Worm (Caenorhabditis elegans) whole organism, mixed stage, embryonic: ENCODE measurements around the gene B0035.3.

ENCODE experiments used
- blmp-1 ChIP-seq: fragments of 150-350 bp; optimal IDR thresholded peaks from 2 replicates; lab custom pipeline; 2014; ENCODE audit warnings: missing biosample characterization, missing genetic modification characterization
- elt-3 ChIP-seq: fragments of 150-350 bp; optimal IDR thresholded peaks from 2 replicates; lab custom pipeline; 2014; ENCODE audit warnings: missing biosample characterization, missing genetic modification characterization
- hlh-1 ChIP-seq: fragments of 150-350 bp; optimal IDR thresholded peaks from 2 replicates; lab custom pipeline; 2014; ENCODE audit warnings: missing biosample characterization, missing genetic modification reagents, missing genetic modification characterization
- nhr-12 ChIP-seq: fragments of 150-350 bp; optimal IDR thresholded peaks from 2 replicates; lab custom pipeline; 2014; ENCODE audit warnings: missing biosample characterization, missing genetic modification characterization
- nhr-237 ChIP-seq: fragments of 150-350 bp; optimal IDR thresholded peaks from 2 replicates; lab custom pipeline; 2014; ENCODE audit warnings: missing biosample characterization, missing genetic modification characterization
- ztf-11 ChIP-seq: fragments of 150-350 bp; optimal IDR thresholded peaks from 2 replicates; lab custom pipeline; 2014; ENCODE audit warnings: missing biosample characterization, missing genetic modification characterization

- TF ChIP-seq blmp-1 (tag; lab: Kevin White, UChicago) = no peak
- no peak for TF ChIP-seq elt-3 (tag; lab: Kevin White, UChicago)
- no peak for TF ChIP-seq ztf-11 (tag; lab: Kevin White, UChicago)
- TF ChIP-seq nhr-237 = no peak
- no peak for TF ChIP-seq hlh-1 (tag; lab: Kevin White, UChicago)
- TF ChIP-seq nhr-12 (tag; lab: Kevin White, UChicago) = no peak
These were observed 30.7 kb downstream of the B0035.3 start for ce11 chrIV:11284102-11284531.
